Worm (Caenorhabditis elegans): ENCODE measurements around the gene R03D7.15.

DNA sequence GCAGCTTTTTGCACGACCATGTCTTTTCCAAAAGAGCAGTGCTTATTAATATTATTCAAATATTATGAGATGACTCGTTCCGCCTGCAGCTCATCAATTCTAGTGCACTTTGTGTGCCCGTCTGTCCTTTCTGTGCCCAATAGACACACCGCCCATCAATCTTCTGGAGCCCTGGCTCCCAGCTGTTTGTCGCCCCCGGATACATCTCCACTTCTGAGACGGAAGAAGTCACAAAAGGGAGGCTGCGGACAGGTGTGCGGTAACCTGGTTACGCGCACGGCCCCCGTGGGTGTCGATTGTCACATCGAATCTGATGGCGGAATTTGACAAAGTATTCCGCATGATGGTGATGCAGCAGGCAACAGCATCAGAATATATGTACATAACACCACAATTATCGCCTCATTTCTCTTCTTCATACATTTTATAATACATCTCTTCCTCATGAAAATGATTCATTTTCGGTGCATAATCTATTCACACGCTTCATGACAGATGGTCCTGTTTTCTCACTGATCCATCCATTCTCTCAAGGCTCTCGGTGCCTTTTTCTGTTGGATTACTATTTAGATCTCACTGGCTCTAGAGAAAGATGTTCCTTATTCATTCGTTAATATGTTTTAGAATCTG, 44.6 kb downstream of the R03D7.15 start:
- TF ChIP-seq W03F9.2 (tag; optimal IDR thresholded peaks at IDR 0.05) (no peak), dao-5 (tag; optimal IDR thresholded peaks at IDR 0.05) (no peak)
